Worm (Caenorhabditis elegans) whole organism, L4/young adult: ENCODE measurements around the gene irld-45.

Source experiments
- dao-5 ChIP-seq: sonication (generic microtip); optimal IDR thresholded peaks from 2 replicates; lab custom pipeline; 2016; ENCODE audit warnings: missing genotype, missing genetic modification characterization, moderate library complexity, missing compliant biosample characterization
- him-1 ChIP-seq: sonication (generic microtip); optimal IDR thresholded peaks from 2 replicates; lab custom pipeline; 2016; ENCODE audit warnings: missing genotype, missing genetic modification reagents, missing genetic modification characterization, missing compliant biosample characterization

- TF ChIP-seq him-1 (tag; lab: Kevin White, UChicago) = no peak
- no peak for TF ChIP-seq dao-5 (tag; lab: Kevin White, UChicago)
Observed at ce11 chrV:1623429-1623828, 24.7 kb upstream of the irld-45 start.
